Fruit fly (Drosophila melanogaster): Measurements from ENCODE around the gene Acp95EF.

Acp95EF gene

DNA sequence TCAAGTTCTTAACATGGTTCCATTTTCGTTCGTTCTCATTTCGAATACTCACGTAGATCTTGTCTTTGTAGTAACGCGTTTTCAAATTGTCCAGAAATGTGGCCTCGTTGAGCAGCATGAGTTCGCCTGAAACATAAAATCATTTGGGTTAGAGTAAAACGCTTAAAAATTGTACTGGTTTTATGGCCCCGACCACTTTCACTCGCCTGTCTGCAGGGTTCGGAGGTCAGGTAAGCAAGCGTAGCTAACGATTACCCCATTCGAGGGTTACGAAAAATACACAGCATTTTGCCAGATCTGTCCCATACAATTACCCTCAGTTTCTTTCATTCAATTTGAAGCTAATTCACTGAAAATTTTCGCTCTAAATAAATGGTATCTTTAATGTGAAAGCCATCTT lies 29.6 kb downstream of the Acp95EF start:
- TF ChIP-seq CG11398 (GFP tag; optimal IDR thresholded peaks at IDR 0.05) = no peak
- no peak for TF ChIP-seq dysf (GFP tag; IDR thresholded peaks at IDR 0.05)
- TF ChIP-seq Hr78 (GFP tag; optimal IDR thresholded peaks at IDR 0.05) = peak in 1 of 2 experiments; percentile 49
- peak; percentile 31 for TF ChIP-seq Elba2 (GFP tag; optimal IDR thresholded peaks at IDR 0.05)
- no peak for TF ChIP-seq Hr39 (optimal IDR thresholded peaks at IDR 0.05)
- no peak for TF ChIP-seq CG7786 (GFP tag; optimal IDR thresholded peaks at IDR 0.05)
- TF ChIP-seq Mes4 (GFP tag; optimal IDR thresholded peaks at IDR 0.05) = no peak
- no peak for TF ChIP-seq Fer3 (tag; optimal IDR thresholded peaks at IDR 0.05)
- TF ChIP-seq CG18764 (GFP tag; optimal IDR thresholded peaks at IDR 0.05) = no peak
- TF ChIP-seq Gsc (GFP tag; IDR thresholded peaks at IDR 0.05) = no peak
- TF ChIP-seq kah (GFP tag; optimal IDR thresholded peaks at IDR 0.05) = no peak
- TF ChIP-seq zen (tag; optimal IDR thresholded peaks at IDR 0.05) = peak; percentile 60
- TF ChIP-seq cad (GFP tag; optimal IDR thresholded peaks at IDR 0.05) = peak; percentile 93
- no peak for TF ChIP-seq CG17912 (GFP tag; optimal IDR thresholded peaks at IDR 0.05)
- no peak for TF ChIP-seq Asciz (GFP tag; optimal IDR thresholded peaks at IDR 0.05)

dm6 chr3R:24259278-24260040 lies 30.7 kb downstream of the Acp95EF start:
- TF ChIP-seq ham (GFP tag; IDR thresholded peaks at IDR 0.05) (no peak), D19A (tag; optimal IDR thresholded peaks at IDR 0.05) (peak; percentile 85), h (optimal IDR thresholded peaks at IDR 0.05) (no peak), chinmo (GFP tag; IDR thresholded peaks at IDR 0.05; ENCODE audit: partially characterized antibody) (peak; percentile 77; the same call in 2 of the 4 replicates), Awh (GFP tag; IDR thresholded peaks at IDR 0.05) (peak; percentile 81), CG4424 (GFP tag; optimal IDR thresholded peaks at IDR 0.05) (peak; percentile 88), mirr (GFP tag; optimal IDR thresholded peaks at IDR 0.05) (peak; percentile 22), CG9797 (GFP tag; optimal IDR thresholded peaks at IDR 0.05) (no peak), klu (GFP tag; IDR thresholded peaks at IDR 0.05) (peak; percentile 77), CG43689 (GFP tag; IDR thresholded peaks at IDR 0.05) (peak; percentile 21; the same call in 1 of the 2 replicates), Dll (GFP tag; IDR thresholded peaks at IDR 0.05; ENCODE audit: partially characterized antibody) (peak; percentile 29; the same call in 1 of the 4 replicates), bab2 (GFP tag; optimal IDR thresholded peaks at IDR 0.05) (peak; percentile 87), Ravus (GFP tag; IDR thresholded peaks at IDR 0.05) (peak; percentile 68), CG31388 (GFP tag; optimal IDR thresholded peaks at IDR 0.05) (peak; percentile 69), emc (GFP tag; optimal IDR thresholded peaks at IDR 0.05) (peak; percentile 81), z (GFP tag; IDR thresholded peaks at IDR 0.05) (0 out of 3 replicates have a peak, but pooled peaks have one; percentile 46), CG16813 (GFP tag; IDR thresholded peaks at IDR 0.05; ENCODE audit: partially characterized antibody) (no peak), BtbVII (GFP tag; optimal IDR thresholded peaks at IDR 0.05) (peak; percentile 88), CG17385 (GFP tag; optimal IDR thresholded peaks at IDR 0.05) (peak; percentile 85), lab (GFP tag; optimal IDR thresholded peaks at IDR 0.05) (peak; percentile 95), lbe (GFP tag; optimal IDR thresholded peaks at IDR 0.05) (peak; percentile 83), trh (GFP tag; optimal IDR thresholded peaks at IDR 0.05) (peak; percentile 51), CG6791 (GFP tag; IDR thresholded peaks at IDR 0.05; ENCODE audit: partially characterized antibody) (no peak), CG42726 (GFP tag; IDR thresholded peaks at IDR 0.05; ENCODE audit: partially characterized antibody) (no peak), CG10979 (tag; optimal IDR thresholded peaks at IDR 0.05) (peak; percentile 91), Abd-B (GFP tag; optimal IDR thresholded peaks at IDR 0.05) (peak; percentile 82), CG4730 (GFP tag; IDR thresholded peaks at IDR 0.05) (peak; percentile 76), inv (GFP tag; IDR thresholded peaks at IDR 0.05; ENCODE audit: partially characterized antibody) (no peak), CG18599 (GFP tag; optimal IDR thresholded peaks at IDR 0.05) (peak; percentile 95), Deaf1 (tag; optimal IDR thresholded peaks at IDR 0.05) (peak; percentile 39), CG4360 (GFP tag; IDR thresholded peaks at IDR 0.05) (no peak), crc (GFP tag; optimal IDR thresholded peaks at IDR 0.05) (peak; percentile 85), maf-S (GFP tag; optimal IDR thresholded peaks at IDR 0.05) (peak; percentile 92), CG4707 (GFP tag; optimal IDR thresholded peaks at IDR 0.05) (peak; percentile 83)

Measured in whole organism, embryonic.